Fruit fly (Drosophila melanogaster) whole organism, embryonic: ENCODE measurements around the gene CG6959.

ENCODE experiments used
- Atf-2 ChIP-seq: fragments of 200-800 bp; sonication (Bioruptor generic); optimal IDR thresholded peaks from 2 replicates; lab custom pipeline; 2016; ENCODE audit warnings: missing biosample characterization, missing genetic modification characterization
- B-H2 ChIP-seq: fragments of 200-800 bp; sonication (Bioruptor generic); optimal IDR thresholded peaks from 2 replicates; lab custom pipeline; 2018; ENCODE audit warnings: missing biosample characterization, mild to moderate bottlenecking, missing genetic modification characterization
- Bteb2 ChIP-seq: fragments of 200-800 bp; sonication (Bioruptor generic); optimal IDR thresholded peaks from 2 replicates; lab custom pipeline; 2016; ENCODE audit warnings: missing biosample characterization, missing genetic modification characterization
- CG11695 ChIP-seq: fragments of 200-800 bp; sonication (Bioruptor generic); IDR thresholded peaks from 3 replicates; pipeline ENCODE4 v1.3.6; 2022; ENCODE audit warnings: missing biosample characterization, missing genetic modification characterization
- CG11723 ChIP-seq: fragments of 200-800 bp; sonication (Bioruptor generic); optimal IDR thresholded peaks from 2 replicates; lab custom pipeline; 2017; ENCODE audit warnings: missing biosample characterization, mild to moderate bottlenecking, missing genetic modification characterization
- CG12744 ChIP-seq: fragments of 200-800 bp; sonication (Bioruptor generic); optimal IDR thresholded peaks from 2 replicates; lab custom pipeline; 2016; ENCODE audit warnings: missing biosample characterization, missing genetic modification characterization
- CG15601 ChIP-seq: fragments of 200-800 bp; sonication (Bioruptor generic); optimal IDR thresholded peaks from 3 replicates; lab custom pipeline; 2019; ENCODE audit warnings: missing biosample characterization, mild to moderate bottlenecking, missing genetic modification characterization, moderate library complexity
- CG16815 ChIP-seq: fragments of 200-800 bp; sonication (Bioruptor generic); optimal IDR thresholded peaks from 3 replicates; lab custom pipeline; 2017; ENCODE audit warnings: missing biosample characterization, mild to moderate bottlenecking, missing genetic modification characterization
- CG17328 ChIP-seq: fragments of 200-800 bp; sonication (Bioruptor generic); IDR thresholded peaks from 2 replicates; pipeline ENCODE4 v1.3.6; 2022; ENCODE audit warnings: missing biosample characterization, missing genetic modification characterization
- CG17361 ChIP-seq: fragments of 200-800 bp; sonication (Bioruptor generic); IDR thresholded peaks from 3 replicates; pipeline ENCODE4 v1.3.6; 2022; ENCODE audit warnings: missing biosample characterization, missing genetic modification characterization
- CG17385 ChIP-seq: fragments of 200-800 bp; sonication (Bioruptor generic); optimal IDR thresholded peaks from 3 replicates; lab custom pipeline; 2018; ENCODE audit warnings: missing biosample characterization, mild to moderate bottlenecking, missing genetic modification characterization
- CG31388 ChIP-seq: fragments of 200-800 bp; sonication (Bioruptor generic); optimal IDR thresholded peaks from 2 replicates; lab custom pipeline; 2016; ENCODE audit warnings: missing biosample characterization, missing genetic modification characterization
- CG34422 ChIP-seq: fragments of 200-800 bp; sonication (Bioruptor generic); IDR thresholded peaks from 3 replicates; pipeline ENCODE4 v1.3.6; 2022; ENCODE audit warnings: missing biosample characterization, missing genetic modification characterization
- CG3726 ChIP-seq: fragments of 200-800 bp; sonication (Bioruptor generic); IDR thresholded peaks from 3 replicates; pipeline ENCODE4, ENCODE4 v1.3.6; 2022; ENCODE audit warnings: missing biosample characterization, missing genetic modification characterization
- CG5953 ChIP-seq: fragments of 200-800 bp; sonication (Bioruptor generic); IDR thresholded peaks from 2 replicates; pipeline ENCODE4 v1.3.6; 2022; ENCODE audit warnings: missing biosample characterization, missing genetic modification characterization
- CG8290 ChIP-seq, 3 experiments: fragments of 200-800 bp; sonication (Bioruptor generic); optimal IDR thresholded peaks; 2 replicates each; lab custom pipeline; 2016 to 2019; ENCODE audit warnings: missing biosample characterization in 3 of 3, missing genetic modification characterization in 3 of 3, mild to moderate bottlenecking in 2 of 3, moderate library complexity in 1 of 3
- Dbx ChIP-seq: fragments of 200-800 bp; sonication (Bioruptor generic); IDR thresholded peaks from 3 replicates; pipeline ENCODE4 v1.3.6; 2022; ENCODE audit warnings: missing biosample characterization, missing genetic modification characterization
- Fer1 ChIP-seq: fragments of 200-800 bp; sonication (Bioruptor generic); optimal IDR thresholded peaks from 2 replicates; lab custom pipeline; 2017; ENCODE audit warnings: missing biosample characterization, mild to moderate bottlenecking, missing genetic modification characterization
- Fer2 ChIP-seq: fragments of 200-800 bp; sonication (Bioruptor generic); optimal IDR thresholded peaks from 2 replicates; lab custom pipeline; 2018; ENCODE audit warnings: missing biosample characterization, mild to moderate bottlenecking, missing genetic modification characterization, moderate library complexity
- Gsc ChIP-seq: fragments of 200-800 bp; sonication (Bioruptor generic); IDR thresholded peaks from 2 replicates; pipeline ENCODE4 v1.3.6; 2022; ENCODE audit warnings: missing biosample characterization, missing genetic modification characterization
- Lpt ChIP-seq: fragments of >200 bp; optimal IDR thresholded peaks from 2 replicates; lab custom pipeline; 2018; ENCODE audit warnings: missing biosample characterization, missing genetic modification characterization
- Mes4 ChIP-seq: fragments of 200-800 bp; sonication (Bioruptor generic); optimal IDR thresholded peaks from 2 replicates; lab custom pipeline; 2016; ENCODE audit warnings: missing biosample characterization, missing genetic modification characterization
- NC2α ChIP-seq: fragments of 200-800 bp; sonication (Bioruptor generic); optimal IDR thresholded peaks from 2 replicates; lab custom pipeline; 2016; ENCODE audit warnings: missing biosample characterization, missing genetic modification characterization
- NFAT ChIP-seq: fragments of 200-800 bp; sonication (Bioruptor generic); IDR thresholded peaks from 2 replicates; pipeline ENCODE4 v1.3.6; 2022; ENCODE audit warnings: missing biosample characterization, missing genetic modification characterization
- NK7.1 ChIP-seq: fragments of 200-800 bp; sonication (Bioruptor generic); optimal IDR thresholded peaks from 3 replicates; lab custom pipeline; 2016; ENCODE audit warnings: missing biosample characterization, missing genetic modification characterization
- Neu2 ChIP-seq: fragments of 200-800 bp; sonication (Bioruptor generic); optimal IDR thresholded peaks from 3 replicates; lab custom pipeline; 2016; ENCODE audit warnings: missing biosample characterization, missing genetic modification characterization, borderline replicate concordance
- Pdp1 ChIP-seq, 2 experiments: fragments of 200-800 bp; sonication (Bioruptor generic); optimal IDR thresholded peaks; 3 replicates each; lab custom pipeline; 2016; ENCODE audit warnings: missing biosample characterization in 2 of 2, missing genetic modification characterization in 2 of 2, mild to moderate bottlenecking in 1 of 2, moderate library complexity in 1 of 2
- Xrp1 ChIP-seq: fragments of 200-800 bp; sonication (Bioruptor generic); IDR thresholded peaks from 2 replicates; pipeline ENCODE4 v1.3.6; 2022; ENCODE audit warnings: missing biosample characterization, missing genetic modification characterization
- aop ChIP-seq: fragments of 200-800 bp; sonication (Bioruptor generic); IDR thresholded peaks from 2 replicates; pipeline ENCODE4 v1.3.6; 2022; ENCODE audit warnings: missing biosample characterization, missing genetic modification characterization
- bsh ChIP-seq, 2 experiments: fragments of 200-800 bp; sonication (Bioruptor generic); optimal IDR thresholded peaks; 2 replicates each; lab custom pipeline; 2017 to 2018; ENCODE audit warnings: mild to moderate bottlenecking in 2 of 2, missing biosample characterization in 2 of 2, missing genetic modification characterization in 2 of 2, moderate library complexity in 1 of 2
- chif ChIP-seq, 2 experiments: fragments of 200-800 bp; sonication (Bioruptor generic); optimal IDR thresholded peaks; 3 replicates each; lab custom pipeline; 2016; ENCODE audit warnings: missing biosample characterization in 2 of 2, missing genetic modification characterization in 2 of 2
- dmrt11E ChIP-seq: fragments of 200-800 bp; sonication (Bioruptor generic); optimal IDR thresholded peaks from 3 replicates; lab custom pipeline; 2018; ENCODE audit warnings: missing biosample characterization, mild to moderate bottlenecking, missing genetic modification characterization, moderate library complexity
- fd3F ChIP-seq: fragments of 200-800 bp; sonication (Bioruptor generic); optimal IDR thresholded peaks from 2 replicates; lab custom pipeline; 2018; ENCODE audit warnings: missing biosample characterization, mild to moderate bottlenecking, missing genetic modification characterization, moderate library complexity
- gcm ChIP-seq: fragments of 200-800 bp; sonication (Bioruptor generic); optimal IDR thresholded peaks from 2 replicates; lab custom pipeline; 2019; ENCODE audit warnings: missing biosample characterization, mild to moderate bottlenecking, missing genetic modification characterization, moderate library complexity
- gsb ChIP-seq: fragments of 200-800 bp; sonication (Bioruptor generic); IDR thresholded peaks from 2 replicates; pipeline ENCODE4 v1.3.6; 2022; ENCODE audit warnings: missing biosample characterization, missing genetic modification characterization
- gt ChIP-seq: fragments of 200-800 bp; sonication (Bioruptor generic); IDR thresholded peaks from 2 replicates; pipeline ENCODE4 v1.3.6; 2022; ENCODE audit warnings: missing biosample characterization, missing genetic modification characterization
- kni ChIP-seq: fragments of 200-800 bp; sonication (Bioruptor generic); optimal IDR thresholded peaks from 3 replicates; lab custom pipeline; 2017; ENCODE audit warnings: mild to moderate bottlenecking, missing biosample characterization, missing genetic modification reagents, missing genetic modification characterization
- lbe ChIP-seq: fragments of 200-800 bp; sonication (Bioruptor generic); optimal IDR thresholded peaks from 2 replicates; lab custom pipeline; 2016; ENCODE audit warnings: missing biosample characterization, mild to moderate bottlenecking, missing genetic modification characterization
- pb ChIP-seq: fragments of 200-800 bp; sonication (Bioruptor generic); optimal IDR thresholded peaks from 3 replicates; lab custom pipeline; 2016; ENCODE audit warnings: missing biosample characterization, missing genetic modification characterization
- peb ChIP-seq: fragments of 200-800 bp; sonication (Bioruptor generic); IDR thresholded peaks from 2 replicates; pipeline ENCODE4 v1.3.6; 2022; ENCODE audit warnings: missing biosample characterization, missing genetic modification characterization
- salm ChIP-seq: fragments of 200-800 bp; sonication (Bioruptor generic); optimal IDR thresholded peaks from 2 replicates; lab custom pipeline; 2018; ENCODE audit warnings: missing biosample characterization, mild to moderate bottlenecking, missing genetic modification characterization
- slp2 ChIP-seq: fragments of 200-800 bp; sonication (Bioruptor generic); optimal IDR thresholded peaks from 2 replicates; lab custom pipeline; 2016; ENCODE audit warnings: missing biosample characterization, missing genetic modification characterization
- sob ChIP-seq: fragments of 200-800 bp; sonication (Bioruptor generic); IDR thresholded peaks from 2 replicates; pipeline ENCODE4 v1.3.6; 2022; ENCODE audit warnings: missing biosample characterization, missing genetic modification characterization
- tio ChIP-seq: fragments of 200-800 bp; sonication (Bioruptor generic); optimal IDR thresholded peaks from 2 replicates; lab custom pipeline; 2017; ENCODE audit warnings: missing biosample characterization, missing genetic modification characterization, inconsistent platforms
- tll ChIP-seq, 2 experiments: fragments of 200-800 bp in 1 of 2; fragments of >200 bp in 1 of 2; sonication (Bioruptor generic) in 1 of 2; optimal IDR thresholded peaks; 2 replicates each; lab custom pipeline; 2017 to 2019; ENCODE audit warnings: missing biosample characterization in 2 of 2, missing genetic modification characterization in 2 of 2, mild to moderate bottlenecking in 1 of 2, moderate library complexity in 1 of 2
- toy ChIP-seq: fragments of 200-800 bp; sonication (Bioruptor generic); IDR thresholded peaks from 2 replicates; pipeline ENCODE4 v1.3.6; 2022; ENCODE audit warnings: missing biosample characterization, missing genetic modification characterization
- trh ChIP-seq: fragments of 200-800 bp; sonication (Bioruptor generic); optimal IDR thresholded peaks from 2 replicates; lab custom pipeline; 2016; ENCODE audit warnings: missing biosample characterization, missing genetic modification characterization
- unc-4 ChIP-seq: fragments of 200-800 bp; sonication (Bioruptor generic); IDR thresholded peaks from 2 replicates; pipeline ENCODE4 v1.3.6; 2022; ENCODE audit warnings: missing biosample characterization, missing genetic modification characterization; ENCODE audit not compliant: partially characterized antibody
- wdn ChIP-seq: fragments of 200-800 bp; sonication (Bioruptor generic); IDR thresholded peaks from 2 replicates; pipeline ENCODE4 v1.3.6; 2022; ENCODE audit warnings: missing biosample characterization, missing genetic modification characterization

The CG6959 gene

DNA sequence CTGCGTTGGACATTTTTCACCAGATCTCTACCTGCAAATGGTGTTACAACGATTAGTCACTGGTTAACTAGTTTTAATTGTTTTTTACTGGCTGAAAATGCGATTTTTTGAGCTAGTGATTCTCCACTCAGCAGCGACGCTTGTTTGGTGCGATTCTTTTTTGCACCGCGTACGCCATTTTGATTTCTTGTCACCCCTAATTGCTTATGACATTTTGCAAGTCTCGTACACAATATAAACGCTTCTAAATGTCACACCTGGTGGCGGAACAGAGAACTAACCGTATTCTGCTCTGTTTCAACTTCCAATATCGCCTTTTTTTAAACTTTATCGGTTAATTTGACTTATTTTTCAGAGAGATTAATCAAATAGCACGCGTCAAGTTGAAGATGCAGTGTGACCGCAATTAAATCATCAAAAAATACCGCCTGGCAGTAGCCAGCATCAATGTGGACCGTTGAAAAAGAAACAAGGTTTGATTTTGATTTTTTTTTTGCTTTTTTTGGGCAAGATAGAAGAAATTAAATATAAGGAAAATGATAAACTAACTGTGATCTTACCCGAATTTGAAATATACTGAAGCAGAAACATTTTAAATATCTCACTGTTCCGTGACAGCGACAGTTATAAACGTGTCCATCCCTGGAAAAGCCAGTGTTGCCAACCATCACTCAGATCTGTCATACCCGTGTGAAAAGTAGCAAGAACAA is 50.2 kb downstream of the CG6959 start, which contains the start of the genes COX5A and glo (continued):
- peak; percentile 81 for TF ChIP-seq Mes4 (GFP tag; lab: Kevin White, UChicago)
- TF ChIP-seq CG11695 (GFP tag; lab: Robert Waterston, UW) = peak; percentile 62; the same call in 2 of the 3 replicates
- peak; percentile 85 for TF ChIP-seq Bteb2 (GFP tag; lab: Kevin White, UChicago)
- TF ChIP-seq B-H2 = peak; percentile 83
- TF ChIP-seq Fer2 (tag; lab: Kevin White, UChicago) = peak; percentile 55
- TF ChIP-seq tll (GFP tag; optimal IDR thresholded peaks at IDR 0.05; lab: Kevin White, UChicago) = peak; percentile 32
- peak; percentile 79 for TF ChIP-seq slp2 (GFP tag; lab: Kevin White, UChicago)
- peak; percentile 78 for TF ChIP-seq sob
- TF ChIP-seq unc-4 (GFP tag; lab: Robert Waterston, UW) = peak; percentile 12; the same call in 1 of the 2 replicates
- peak; percentile 81 for TF ChIP-seq Xrp1 (GFP tag; lab: Robert Waterston, UW)
- TF ChIP-seq wdn (GFP tag; lab: Robert Waterston, UW) = peak; percentile 59
- TF ChIP-seq dmrt11E = peak; percentile 69
- peak; percentile 76 for TF ChIP-seq gcm (GFP tag; lab: Kevin White, UChicago)
- TF ChIP-seq NC2α = peak; percentile 54
- TF ChIP-seq CG11723 = peak; percentile 28
- TF ChIP-seq NFAT (GFP tag; lab: Robert Waterston, UW) = peak; percentile 82
- TF ChIP-seq peb (GFP tag; lab: Robert Waterston, UW) = peak; percentile 58; the same call in 1 of the 2 replicates
- TF ChIP-seq trh (GFP tag; lab: Kevin White, UChicago) = peak; percentile 41
- TF ChIP-seq gt (GFP tag; lab: Robert Waterston, UW) = no peak; the same call in 1 of the 2 replicates
- TF ChIP-seq CG8290 (GFP tag; optimal IDR thresholded peaks at IDR 0.05; lab: Kevin White, UChicago) = peak; percentile 86
- TF ChIP-seq CG8290 (tag; optimal IDR thresholded peaks at IDR 0.05; lab: Kevin White, UChicago) = peak; percentile 53 to 69
- TF ChIP-seq pb (GFP tag; lab: Kevin White, UChicago) = peak; percentile 26
- peak; percentile 58; the same call in 1 of the 2 replicates for TF ChIP-seq aop (GFP tag; lab: Robert Waterston, UW)
- TF ChIP-seq CG15601 (tag; lab: Kevin White, UChicago) = peak; percentile 76
- peak; percentile 73 for TF ChIP-seq CG12744 (GFP tag; lab: Kevin White, UChicago)
- peak; percentile 98 for TF ChIP-seq CG17385 (GFP tag; lab: Kevin White, UChicago)
- TF ChIP-seq NK7.1 = peak; percentile 38
- TF ChIP-seq fd3F (GFP tag; lab: Kevin White, UChicago) = peak; percentile 59
- TF ChIP-seq bsh (GFP tag; optimal IDR thresholded peaks at IDR 0.05; lab: Kevin White, UChicago) = peak; percentile 26 to 72
- TF ChIP-seq Fer1 (GFP tag; lab: Kevin White, UChicago) = peak; percentile 69
- peak; percentile 83 for TF ChIP-seq Dbx
- TF ChIP-seq Gsc = no peak
- TF ChIP-seq Pdp1 (GFP tag; optimal IDR thresholded peaks at IDR 0.05; lab: Kevin White, UChicago) = peak; percentile 84 to 99
- TF ChIP-seq kni (GFP tag; lab: Kevin White, UChicago) = peak; percentile 39
- peak; percentile 59 for TF ChIP-seq gsb (GFP tag; lab: Robert Waterston, UW)
- TF ChIP-seq CG17328 (GFP tag; lab: Robert Waterston, UW) = peak; percentile 72
- no peak for TF ChIP-seq tio (GFP tag; lab: Kevin White, UChicago)
- peak; percentile 83 for TF ChIP-seq CG17361
- peak; percentile 57 for TF ChIP-seq Neu2 (GFP tag; lab: Kevin White, UChicago)
- TF ChIP-seq CG31388 (GFP tag; lab: Kevin White, UChicago) = peak; percentile 44
- TF ChIP-seq CG5953 = no peak
- peak; percentile 74 for TF ChIP-seq Atf-2
- peak; percentile 25 for TF ChIP-seq salm (tag; lab: Kevin White, UChicago)
- TF ChIP-seq lbe (GFP tag; lab: Kevin White, UChicago) = peak; percentile 36
- TF ChIP-seq CG3726 (GFP tag; lab: Robert Waterston, UW) = no peak
- TF ChIP-seq toy = no peak
- peak; percentile 76 for TF ChIP-seq CG34422 (GFP tag; lab: Robert Waterston, UW)
- peak; percentile 56 to 83 for TF ChIP-seq chif (GFP tag; optimal IDR thresholded peaks at IDR 0.05; lab: Kevin White, UChicago)
- TF ChIP-seq CG16815 (GFP tag; lab: Kevin White, UChicago) = peak; percentile 29
- TF ChIP-seq Lpt (GFP tag; lab: Kevin White, UChicago) = no peak
